Fruit fly (Drosophila melanogaster): ENCODE data around the gene CG43230.

Gene CG43230

DNA sequence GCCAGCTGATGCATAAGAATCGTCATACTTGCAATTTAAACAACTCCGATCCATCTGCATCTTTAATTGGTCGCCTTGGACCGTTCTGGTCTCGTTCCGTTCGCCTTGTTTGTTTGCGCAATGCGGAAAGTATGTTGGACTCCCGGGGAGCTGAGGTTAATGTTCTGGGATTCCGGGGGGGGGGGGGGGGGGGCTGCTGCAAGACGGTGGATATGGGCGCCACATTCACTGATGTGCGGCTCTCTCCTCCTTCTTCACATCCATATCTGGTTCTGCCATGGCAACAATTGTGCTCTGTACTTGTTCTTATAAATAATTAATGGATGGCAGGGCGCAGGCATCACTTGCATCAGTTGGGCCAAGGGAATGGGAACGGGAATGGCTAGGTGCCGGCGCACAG is 28.4 kb downstream of the CG43230 start:
- no peak for TF ChIP-seq fd96Ca (GFP tag; IDR thresholded peaks at IDR 0.05)
- TF ChIP-seq CG13204 (GFP tag; optimal IDR thresholded peaks at IDR 0.05), result peak; percentile 10

DNA sequence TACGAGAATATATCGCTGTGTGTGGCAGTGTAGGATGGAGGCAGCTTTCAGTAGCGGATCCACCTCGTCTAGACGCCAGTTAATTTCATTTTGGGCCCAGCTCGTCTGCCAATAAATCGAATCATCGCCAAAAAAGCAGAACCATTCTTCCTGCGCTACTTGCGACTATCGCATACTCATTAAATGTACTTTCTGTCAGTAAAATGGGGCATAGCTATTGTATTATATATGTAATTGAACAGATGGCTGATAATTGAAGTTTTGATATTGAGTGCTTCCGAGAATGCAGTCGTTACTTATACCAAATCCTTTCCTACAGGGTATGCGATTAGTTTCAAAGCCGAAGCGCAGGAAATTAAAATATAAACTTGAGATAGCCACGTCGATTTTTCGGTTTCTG is 29.7 kb downstream of the CG43230 start:
- TF ChIP-seq CG34367 (tag; optimal IDR thresholded peaks at IDR 0.05) (no peak), CG12605 (GFP tag; IDR thresholded peaks at IDR 0.05) (no peak), D1 (tag; optimal IDR thresholded peaks at IDR 0.05) (no peak), Ets98B (GFP tag; IDR thresholded peaks at IDR 0.05) (no peak), CG13204 (GFP tag; optimal IDR thresholded peaks at IDR 0.05) (no peak), Pif1B (GFP tag; optimal IDR thresholded peaks at IDR 0.05) (no peak), gl (tag; optimal IDR thresholded peaks at IDR 0.05) (no peak), CG10348 (GFP tag; IDR thresholded peaks at IDR 0.05) (no peak)

DNA sequence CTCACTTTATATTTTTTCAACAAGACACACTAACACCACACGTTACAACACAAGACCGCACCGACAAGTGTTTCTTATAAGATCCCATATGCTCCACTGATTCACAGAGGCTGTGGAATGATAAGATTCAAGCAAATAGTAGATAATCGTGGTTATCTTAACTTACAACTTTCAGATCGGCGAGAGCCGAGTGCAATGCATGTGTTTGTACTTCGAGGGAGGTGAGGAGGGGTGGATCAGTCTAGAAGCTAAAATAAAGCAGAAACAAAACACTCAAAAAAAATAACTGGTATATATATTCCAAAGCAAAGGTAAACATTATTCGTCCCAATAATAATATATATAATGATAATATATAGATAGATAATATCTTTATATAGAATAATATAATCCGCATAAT is 32.6 kb downstream of the CG43230 start, which contains the start of gene ZnT35C:
TSS of gene ZnT35C (minus strand) at position 101 of the 400 bp plus-strand sequence.
- TF ChIP-seq CG8159 (tag; optimal IDR thresholded peaks at IDR 0.05) (peak; percentile 10), CG13204 (GFP tag; optimal IDR thresholded peaks at IDR 0.05) (no peak), fd96Ca (GFP tag; IDR thresholded peaks at IDR 0.05) (no peak), D1 (tag; optimal IDR thresholded peaks at IDR 0.05) (no peak), CG4496 (GFP tag; IDR thresholded peaks at IDR 0.05) (no peak)

DNA sequence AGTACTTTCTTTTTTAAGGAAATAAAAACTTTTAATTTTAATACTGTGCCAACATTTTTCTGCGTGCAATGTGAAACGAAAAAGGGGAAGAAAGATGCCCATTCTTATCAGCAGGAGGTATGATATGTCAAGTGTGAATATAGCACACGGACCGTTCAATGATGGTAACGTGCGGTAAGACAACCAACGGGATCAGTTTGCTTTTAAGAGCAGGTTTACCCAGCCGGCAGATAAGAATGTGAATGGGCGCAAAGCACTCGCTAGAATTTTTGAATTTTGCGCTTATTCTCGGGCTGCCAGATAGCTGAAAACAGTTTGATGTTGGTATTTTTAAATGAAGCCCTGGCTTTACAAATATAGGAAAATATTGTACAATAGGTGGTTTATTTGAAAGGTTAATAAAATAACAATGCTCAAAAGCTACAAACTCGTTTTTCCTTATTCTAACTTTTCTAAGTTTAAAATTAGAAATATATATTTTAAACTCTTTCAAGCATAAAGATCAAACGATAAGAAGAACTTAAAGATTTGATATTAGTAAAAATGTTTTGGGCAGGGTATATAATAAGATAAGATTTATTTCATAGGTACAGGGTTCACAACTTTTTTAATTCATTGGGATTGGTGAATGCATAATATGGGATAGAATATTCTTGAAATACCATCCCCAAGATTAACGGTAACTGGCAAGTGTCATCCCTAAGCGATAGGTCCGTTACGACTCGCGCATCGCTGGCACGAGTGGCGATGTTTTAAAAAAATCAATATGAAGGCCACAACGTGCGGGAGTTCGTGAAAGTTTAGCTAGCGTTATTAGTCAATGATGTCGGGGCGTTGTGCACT is 33.4 kb downstream of the CG43230 start, which contains the start of gene dao:
TSS of gene dao (plus strand) at position 717 of the 843 bp plus-strand sequence.
- TF ChIP-seq CG10348 (GFP tag; IDR thresholded peaks at IDR 0.05) (no peak), D1 (tag; optimal IDR thresholded peaks at IDR 0.05) (no peak), CG14655 (GFP tag; optimal IDR thresholded peaks at IDR 0.05) (peak; percentile 14), CG4496 (GFP tag; IDR thresholded peaks at IDR 0.05) (0 out of 3 replicates have a peak, but pooled peaks have one; percentile 10)

DNA sequence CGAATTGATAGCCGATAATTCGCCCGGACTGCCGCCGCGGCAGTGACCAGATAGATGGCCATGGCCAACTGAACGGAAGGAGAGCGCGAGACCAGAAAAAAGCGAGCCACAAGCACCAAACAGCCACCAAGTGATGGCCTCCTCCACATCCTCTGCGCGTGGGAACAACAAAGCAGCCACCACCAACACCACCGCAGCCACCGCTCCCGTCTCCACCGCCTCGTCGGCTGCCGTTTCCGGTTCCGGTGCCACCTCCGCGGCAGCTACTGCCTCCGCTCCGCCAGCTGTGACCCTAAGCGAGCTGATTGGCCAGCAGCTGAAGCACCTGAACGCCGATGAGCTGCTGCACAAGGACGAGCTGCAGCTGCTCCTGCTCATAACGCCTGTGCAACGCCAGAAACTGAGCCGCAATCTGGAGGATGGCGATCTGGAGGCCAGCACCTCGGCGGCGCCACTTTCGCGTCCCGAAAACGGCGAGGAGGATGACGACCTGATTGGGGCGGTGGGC is 34.0 kb downstream of the CG43230 start:
- TF ChIP-seq CG13204 (GFP tag; optimal IDR thresholded peaks at IDR 0.05), result no peak
- TF ChIP-seq Ets98B (GFP tag; IDR thresholded peaks at IDR 0.05), result no peak
- TF ChIP-seq gl (tag; optimal IDR thresholded peaks at IDR 0.05), result no peak
- no peak for TF ChIP-seq CG34367 (tag; optimal IDR thresholded peaks at IDR 0.05)
- no peak for TF ChIP-seq CG15710 (tag; optimal IDR thresholded peaks at IDR 0.05)
- TF ChIP-seq fd96Ca (GFP tag; IDR thresholded peaks at IDR 0.05), result no peak
- no peak for TF ChIP-seq CG4496 (GFP tag; IDR thresholded peaks at IDR 0.05)
- no peak for TF ChIP-seq rn (GFP tag; IDR thresholded peaks at IDR 0.05)
- no peak for TF ChIP-seq Pif1B (GFP tag; optimal IDR thresholded peaks at IDR 0.05)
- TF ChIP-seq Pif1A (GFP tag; optimal IDR thresholded peaks at IDR 0.05), result no peak
- no peak for TF ChIP-seq CG32121 (GFP tag; IDR thresholded peaks at IDR 0.05)
- TF ChIP-seq CG17806 (tag; optimal IDR thresholded peaks at IDR 0.05), result no peak
- TF ChIP-seq CG12605 (GFP tag; IDR thresholded peaks at IDR 0.05), result no peak
- TF ChIP-seq EcR (GFP tag; optimal IDR thresholded peaks at IDR 0.05), result no peak
- TF ChIP-seq D1 (tag; optimal IDR thresholded peaks at IDR 0.05), result no peak
- TF ChIP-seq CG8301 (tag; optimal IDR thresholded peaks at IDR 0.05), result no peak
- no peak for TF ChIP-seq CG8159 (tag; optimal IDR thresholded peaks at IDR 0.05)
- no peak for TF ChIP-seq CG10348 (GFP tag; IDR thresholded peaks at IDR 0.05)

DNA sequence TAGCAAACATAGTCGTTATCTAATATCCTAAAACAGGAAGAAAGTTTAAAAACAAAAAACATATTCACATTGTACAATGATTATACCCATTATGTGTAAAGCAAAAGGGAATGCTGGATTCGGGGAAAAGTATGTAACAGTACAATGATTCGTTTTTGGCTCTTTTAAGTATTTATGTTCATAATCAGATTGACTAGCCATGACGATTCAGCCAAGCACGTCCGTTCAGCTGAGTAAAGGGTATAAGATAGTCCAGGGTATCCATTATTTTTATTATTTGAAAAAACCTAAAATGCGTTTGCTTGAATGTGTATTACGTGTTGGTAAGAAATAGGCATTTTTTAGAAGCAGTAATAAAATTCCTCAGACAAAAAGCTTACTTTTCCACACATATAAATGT is 34.7 kb downstream of the CG43230 start:
- no peak for TF ChIP-seq CG17806 (tag; optimal IDR thresholded peaks at IDR 0.05)
- no peak for TF ChIP-seq Ets98B (GFP tag; IDR thresholded peaks at IDR 0.05)

DNA sequence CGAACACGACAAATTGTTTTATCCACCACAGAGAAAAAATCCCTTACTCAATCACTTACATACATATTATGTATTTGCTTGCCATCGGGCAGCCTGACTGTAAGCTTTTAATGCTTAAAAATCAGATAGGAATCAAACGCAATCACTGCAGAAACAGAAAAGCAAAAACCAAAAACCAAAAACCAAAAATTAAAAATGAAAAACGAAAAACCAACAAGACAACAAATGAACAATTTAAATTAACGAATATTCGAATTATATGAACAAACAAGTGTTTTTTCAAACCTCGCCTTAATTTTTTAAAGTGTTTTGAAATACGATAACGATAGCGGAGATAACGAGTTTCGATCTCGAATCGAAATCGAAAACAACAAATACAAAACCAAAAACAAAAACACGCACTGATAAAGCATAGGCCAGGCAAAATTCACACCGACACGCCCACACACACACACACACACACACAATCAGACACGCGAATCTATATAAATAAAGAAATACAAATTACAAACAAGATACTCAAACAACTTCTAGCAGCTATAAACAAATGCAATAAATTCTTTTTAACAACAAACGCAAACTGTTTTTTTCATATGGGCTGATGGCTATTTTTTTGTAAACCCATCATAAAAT is 39.3 kb downstream of the CG43230 start:
- peak; percentile 42 for TF ChIP-seq CG15710 (tag; optimal IDR thresholded peaks at IDR 0.05)
- peak; percentile 45 for TF ChIP-seq CG17806 (tag; optimal IDR thresholded peaks at IDR 0.05)
- no peak for TF ChIP-seq gl (tag; optimal IDR thresholded peaks at IDR 0.05)
- peak; percentile 25 for TF ChIP-seq Pif1B (GFP tag; optimal IDR thresholded peaks at IDR 0.05)
- TF ChIP-seq CG8301 (tag; optimal IDR thresholded peaks at IDR 0.05), result peak; percentile 23
- no peak for TF ChIP-seq rn (GFP tag; IDR thresholded peaks at IDR 0.05)
- peak; percentile 60 for TF ChIP-seq CG8159 (tag; optimal IDR thresholded peaks at IDR 0.05)
- TF ChIP-seq CG9948 (tag; optimal IDR thresholded peaks at IDR 0.05), result peak; percentile 35
- TF ChIP-seq CG12605 (GFP tag; IDR thresholded peaks at IDR 0.05), result peak; percentile 50; the same call in 1 of the 2 replicates
- peak; percentile 65; the same call in 2 of the 3 replicates for TF ChIP-seq CG4496 (GFP tag; IDR thresholded peaks at IDR 0.05)
- peak; percentile 16; the same call in 1 of the 2 replicates for TF ChIP-seq Ets98B (GFP tag; IDR thresholded peaks at IDR 0.05)
- TF ChIP-seq D1 (tag; optimal IDR thresholded peaks at IDR 0.05), result no peak

Data from whole organism, pupa.